Worm (Caenorhabditis elegans): ENCODE measurements around the gene glc-3.

- TF ChIP-seq ekl-4 (GFP tag; IDR thresholded peaks at IDR 0.05) (no peak), tbp1 (GFP tag; optimal IDR thresholded peaks at IDR 0.05) (no peak), cebp-1 (GFP tag; IDR thresholded peaks at IDR 0.05) (no peak), cebp-1 (tag; optimal IDR thresholded peaks at IDR 0.05) (no peak), nhr-90 (tag; optimal IDR thresholded peaks at IDR 0.05) (no peak), athp-1 (tag; optimal IDR thresholded peaks at IDR 0.05) (no peak)
Observed at ce11 chrV:5453615-5454014, at the start of gene glc-3.

Measured in whole organism, young adult.